Worm (Caenorhabditis elegans) whole organism, L4 larva: ENCODE data around the gene C34C6.9.

ENCODE experiments used
- F49E8.2 ChIP-seq: sonication (generic microtip); optimal IDR thresholded peaks from 2 replicates; lab custom pipeline; 2016; ENCODE audit warnings: missing compliant biosample characterization, mild to moderate bottlenecking, missing genetic modification characterization, borderline replicate concordance
- aha-1 ChIP-seq: fragments of 150-350 bp; peaks from one replicate; lab custom pipeline; 2014; ENCODE audit warnings: missing biosample characterization, missing genetic modification characterization
- daf-16 ChIP-seq, 3 experiments: sonication (generic microtip); optimal IDR thresholded peaks; 2 replicates each; lab custom pipeline; 2016 to 2017; ENCODE audit warnings: missing genetic modification characterization in 3 of 3, missing genetic modification reagents in 3 of 3, mild to moderate bottlenecking in 2 of 3, missing compliant biosample characterization in 2 of 3, missing biosample characterization in 1 of 3, moderate library complexity in 1 of 3
- dmd-6 ChIP-seq: fragments of 200-800 bp; sonication (Bioruptor generic); IDR thresholded peaks from 2 replicates; pipeline ENCODE4 v1.3.6; 2022; ENCODE audit warnings: missing genetic modification reagents, missing genetic modification characterization, missing compliant biosample characterization
- dpl-1 ChIP-seq: fragments of 150-350 bp; optimal IDR thresholded peaks from 2 replicates; lab custom pipeline; 2014; ENCODE audit warnings: missing biosample characterization, missing genetic modification reagents, missing genetic modification characterization
- duxl-1 ChIP-seq: sonication (generic microtip); optimal IDR thresholded peaks from 2 replicates; lab custom pipeline; 2016; ENCODE audit warnings: mild to moderate bottlenecking, missing genetic modification characterization, moderate library complexity, missing compliant biosample characterization; ENCODE audit not compliant: poor library complexity
- dve-1 ChIP-seq: sonication (generic microtip); optimal IDR thresholded peaks from 2 replicates; lab custom pipeline; 2017; ENCODE audit warnings: antibody characterized with exemption, mild to moderate bottlenecking, missing genetic modification characterization, missing compliant biosample characterization; ENCODE audit not compliant: insufficient read depth
- hlh-11 ChIP-seq: fragments of 200-800 bp; sonication (Bioruptor generic); optimal IDR thresholded peaks from 2 replicates; lab custom pipeline; 2018; ENCODE audit warnings: mild to moderate bottlenecking, missing genetic modification characterization, missing compliant biosample characterization
- lin-38 ChIP-seq: fragments of 200-800 bp; sonication (Bioruptor generic); IDR thresholded peaks from 2 replicates; pipeline ENCODE4 v1.3.6; 2022; ENCODE audit warnings: missing genetic modification reagents, missing genetic modification characterization, missing compliant biosample characterization
- lsy-2 ChIP-seq, 2 experiments: fragments of 150-350 bp in 1 of 2; sonication (generic microtip) in 1 of 2; optimal IDR thresholded peaks; 2 replicates each; lab custom pipeline; 2014 to 2017; ENCODE audit warnings: missing biosample characterization in 2 of 2, missing genetic modification characterization in 2 of 2
- madf-9 ChIP-seq: fragments of 200-800 bp; sonication (Bioruptor generic); conservative IDR thresholded peaks from 2 replicates; pipeline ENCODE4 v1.3.6; 2022; ENCODE audit warnings: missing genetic modification reagents, missing genetic modification characterization, missing compliant biosample characterization
- mdt-29 ChIP-seq: fragments of 200-800 bp; sonication (Bioruptor generic); IDR thresholded peaks from 2 replicates; pipeline ENCODE4 v1.3.6; 2022; ENCODE audit warnings: missing genetic modification reagents, missing genetic modification characterization, missing compliant biosample characterization
- mep-1 ChIP-seq: fragments of 150-350 bp; sonication (generic microtip); optimal IDR thresholded peaks from 3 replicates; lab custom pipeline; 2014; ENCODE audit warnings: missing biosample characterization, missing genetic modification characterization
- mes-2 ChIP-seq: sonication (generic microtip); optimal IDR thresholded peaks from 2 replicates; lab custom pipeline; 2016; ENCODE audit warnings: missing genotype, mild to moderate bottlenecking, missing genetic modification characterization, missing compliant biosample characterization; ENCODE audit not compliant: poor library complexity, severe bottlenecking
- nhr-25 ChIP-seq: sonication (generic microtip); optimal IDR thresholded peaks from 2 replicates; lab custom pipeline; 2017; ENCODE audit warnings: missing genetic modification characterization, mild to moderate bottlenecking, missing compliant biosample characterization, antibody characterized with exemption, moderate library complexity, borderline replicate concordance; ENCODE audit not compliant: insufficient read depth
- nhr-6 ChIP-seq: fragments of 150-350 bp; optimal IDR thresholded peaks from 2 replicates; lab custom pipeline; 2014; ENCODE audit warnings: missing biosample characterization, missing genetic modification characterization
- pha-4 ChIP-seq, 2 experiments: fragments of 150-350 bp in 1 of 2; fragments of 200-800 bp in 1 of 2; sonication (Bioruptor generic) in 1 of 2; IDR thresholded peaks in 1 of 2; optimal IDR thresholded peaks in 1 of 2; 2 replicates each; pipeline versions ENCODE4 v1.3.6 to Lab custom; 2014 to 2022; ENCODE audit warnings: missing genetic modification characterization in 2 of 2, missing genetic modification reagents in 2 of 2, missing biosample characterization in 1 of 2, missing compliant biosample characterization in 1 of 2
- pqm-1 ChIP-seq: sonication (generic microtip); optimal IDR thresholded peaks from 2 replicates; lab custom pipeline; 2017; ENCODE audit warnings: missing biosample characterization, missing genetic modification characterization
- saeg-2 ChIP-seq: fragments of 200-800 bp; sonication (Bioruptor generic); IDR thresholded peaks from 2 replicates; pipeline ENCODE4 v1.3.6; 2022; ENCODE audit warnings: missing genetic modification reagents, missing genetic modification characterization, missing compliant biosample characterization
- sdz-12 ChIP-seq: fragments of 200-800 bp; sonication (Bioruptor generic); optimal IDR thresholded peaks from 2 replicates; lab custom pipeline; 2018; ENCODE audit warnings: mild to moderate bottlenecking, missing genetic modification characterization, missing compliant biosample characterization
- spr-1 ChIP-seq: sonication (generic microtip); optimal IDR thresholded peaks from 2 replicates; lab custom pipeline; 2016; ENCODE audit warnings: mild to moderate bottlenecking, missing genetic modification characterization, missing compliant biosample characterization
- tag-97 ChIP-seq: fragments of 200-800 bp; sonication (Bioruptor generic); IDR thresholded peaks from 2 replicates; pipeline ENCODE4 v1.3.6; 2022; ENCODE audit warnings: missing genetic modification characterization, missing compliant biosample characterization
- unc-130 ChIP-seq: sonication (generic microtip); optimal IDR thresholded peaks from 2 replicates; lab custom pipeline; 2016; ENCODE audit warnings: missing genetic modification reagents, missing genetic modification characterization, missing compliant biosample characterization
- unc-39 ChIP-seq: sonication (generic microtip); optimal IDR thresholded peaks from 2 replicates; lab custom pipeline; 2017; ENCODE audit warnings: missing biosample characterization, missing genetic modification characterization
- unc-62 ChIP-seq, 3 experiments: fragments of 150-350 bp in 1 of 3; sonication (generic microtip); optimal IDR thresholded peaks in 2 of 3; peaks in 1 of 3; 1 replicate in 1 of 3; 2 replicates in 2 of 3; lab custom pipeline; 2014 to 2017; ENCODE audit warnings: missing biosample characterization in 3 of 3, missing genetic modification characterization in 3 of 3, missing genetic modification reagents in 3 of 3, missing genotype in 1 of 3
- zag-1 ChIP-seq: fragments of 150-350 bp; optimal IDR thresholded peaks from 2 replicates; lab custom pipeline; 2014; ENCODE audit warnings: missing biosample characterization, missing genetic modification characterization
- zip-2 ChIP-seq: fragments of 150-350 bp; optimal IDR thresholded peaks from 2 replicates; lab custom pipeline; 2014; ENCODE audit warnings: missing biosample characterization, missing genetic modification characterization

The C34C6.9 gene

DNA sequence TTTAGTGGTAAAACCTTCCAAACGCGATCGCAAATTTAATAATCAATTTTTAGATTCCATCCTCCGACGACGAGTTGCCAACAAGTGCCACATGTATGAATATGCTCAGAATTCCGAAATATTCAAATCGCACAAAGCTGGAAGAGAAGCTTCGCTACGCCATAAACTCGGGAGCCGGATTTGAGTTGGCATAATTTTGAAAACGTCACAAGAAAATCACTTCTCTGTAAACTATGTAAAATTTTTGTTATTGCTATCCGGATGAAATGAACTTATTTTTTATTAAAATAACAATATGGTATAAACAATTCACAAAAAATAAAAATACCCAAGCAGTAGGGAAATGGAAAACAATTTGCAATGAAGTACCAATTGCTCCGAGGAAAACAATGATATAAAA, 16.9 kb upstream of the C34C6.9 start (continued):
- TF ChIP-seq F49E8.2 (no peak), dpl-1 (GFP tag; lab: Kevin White, UChicago) (no peak)

DNA sequence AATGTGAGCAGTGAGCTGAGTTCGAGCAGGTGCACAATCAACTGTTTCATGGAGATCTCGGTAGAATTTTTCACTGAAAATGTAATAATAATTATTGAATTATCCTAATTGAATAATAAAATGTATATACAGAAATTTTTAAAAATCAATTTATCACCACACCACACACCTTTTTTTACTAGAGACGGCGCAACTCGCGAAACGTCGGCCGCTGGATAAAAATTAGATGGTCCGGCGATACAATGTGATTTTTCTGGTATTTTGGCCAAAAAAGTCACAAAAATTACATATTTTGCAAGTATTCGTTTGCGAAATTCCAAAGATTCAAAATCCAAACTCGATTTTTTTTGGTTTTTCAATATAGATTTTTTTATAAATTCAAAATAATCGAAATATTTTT, 14.9 kb upstream of the C34C6.9 start:
- peak; percentile 25; the same call in 1 of the 2 replicates for TF ChIP-seq lin-38 (GFP tag; lab: Robert Waterston, UW)
- no peak for TF ChIP-seq nhr-6

DNA sequence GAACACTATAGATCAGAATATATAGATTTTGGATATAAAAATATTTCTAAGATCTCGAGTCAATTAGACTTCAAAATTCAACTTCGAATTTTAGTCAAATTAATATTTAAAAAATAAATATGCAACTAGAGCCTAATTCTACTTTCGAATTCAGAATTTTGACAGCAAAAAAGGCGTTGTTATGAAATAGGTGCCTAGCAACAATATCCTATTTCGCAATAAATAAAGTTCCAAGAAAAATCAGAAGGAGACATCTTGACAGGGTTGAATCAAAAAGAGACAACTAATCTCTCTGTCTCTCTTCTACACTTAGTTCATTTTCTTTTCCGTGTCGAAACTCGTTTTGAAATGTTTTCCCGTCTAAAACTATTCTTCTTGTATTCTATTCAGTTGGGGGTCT, 10.4 kb upstream of the C34C6.9 start:
- TF ChIP-seq madf-9 = no peak
- TF ChIP-seq unc-62 (GFP tag; optimal IDR thresholded peaks at IDR 0.05 in 1 of 2; lab: Kevin White, UChicago) = peak in 1 of 2 experiments; percentile 88
- no peak for TF ChIP-seq unc-62 (tag; optimal IDR thresholded peaks at IDR 0.05; lab: Kevin White, UChicago)
- TF ChIP-seq, all 104 proteins: peak for 1

DNA sequence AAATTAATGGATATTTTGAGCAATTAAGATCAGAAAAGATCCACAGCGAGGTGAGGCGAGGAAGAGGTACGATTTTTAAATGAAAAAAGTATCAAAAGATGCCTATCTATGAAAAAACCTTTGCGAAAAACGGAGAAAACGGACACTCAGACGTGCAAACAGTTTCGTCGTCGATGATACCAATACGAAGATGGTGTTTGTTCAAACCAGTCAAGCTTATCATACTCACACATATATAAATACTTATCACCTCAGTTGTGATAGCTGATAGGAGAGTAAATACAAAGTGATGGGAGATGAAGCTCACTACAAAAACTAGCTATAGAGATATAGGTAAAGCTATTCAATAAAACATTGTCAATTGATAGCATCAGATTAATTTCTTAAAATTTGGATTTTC, 5.9 kb upstream of the C34C6.9 start:
- TF ChIP-seq zag-1 (tag; lab: Kevin White, UChicago) = no peak
- no peak for TF ChIP-seq aha-1 (tag; lab: Kevin White, UChicago)
- no peak for TF ChIP-seq spr-1 (tag; lab: Kevin White, UChicago)
- peak; percentile 40 for TF ChIP-seq pqm-1 (tag; lab: Kevin White, UChicago)
- no peak for TF ChIP-seq tag-97
- no peak for TF ChIP-seq unc-130 (GFP tag; lab: Kevin White, UChicago)
- no peak for TF ChIP-seq unc-39
- no peak for TF ChIP-seq daf-16 (GFP tag; optimal IDR thresholded peaks at IDR 0.05; lab: Kevin White, UChicago)
- peak; percentile 65 for TF ChIP-seq daf-16 (tag; optimal IDR thresholded peaks at IDR 0.05; lab: Kevin White, UChicago)
- TF ChIP-seq duxl-1 = no peak
- peak; percentile 2 for TF ChIP-seq hlh-11 (tag; lab: Kevin White, UChicago)
- TF ChIP-seq zip-2 (tag; lab: Kevin White, UChicago) = no peak
- peak; percentile 38 for TF ChIP-seq dve-1 (tag; lab: Kevin White, UChicago)

DNA sequence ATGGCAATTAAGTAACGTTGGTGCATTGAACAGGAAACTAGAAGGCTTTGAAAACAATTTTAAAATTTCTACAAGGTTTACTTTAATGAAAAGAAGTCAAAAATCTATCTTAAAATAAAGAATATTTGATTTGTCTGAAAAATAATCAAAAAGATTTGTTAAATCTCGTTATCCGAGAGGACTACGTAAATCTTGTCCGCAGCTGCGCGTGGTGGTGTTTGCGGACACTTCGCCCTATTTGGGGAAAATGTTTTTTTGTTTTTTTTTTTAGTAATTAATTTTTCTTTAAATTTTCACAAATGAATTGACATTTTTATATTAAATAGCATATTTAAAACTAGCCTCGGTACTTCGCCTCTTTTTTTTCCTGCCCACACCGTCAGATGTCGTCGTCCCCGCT, 1.8 kb upstream of the C34C6.9 start:
- TF ChIP-seq dmd-6 (GFP tag; lab: Robert Waterston, UW) = 0 out of 2 replicates have a peak, but pooled peaks have one; percentile 25
- TF ChIP-seq dve-1 (tag; lab: Kevin White, UChicago) = peak; percentile 13
- TF ChIP-seq dpl-1 (GFP tag; lab: Kevin White, UChicago) = peak; percentile 22
- peak; percentile 79 for TF ChIP-seq mes-2
- TF ChIP-seq aha-1 (tag; lab: Kevin White, UChicago) = peak; percentile 8
- TF ChIP-seq mep-1 (tag; lab: Kevin White, UChicago) = peak; percentile 66
- TF ChIP-seq pha-4 (GFP tag; IDR thresholded peaks at IDR 0.05; lab: Robert Waterston, UW) = no peak
- no peak for TF ChIP-seq pha-4 (tag; optimal IDR thresholded peaks at IDR 0.05; lab: Kevin White, UChicago)
- no peak for TF ChIP-seq mdt-29
- peak in 1 of 2 experiments; percentile 81 for TF ChIP-seq lsy-2 (tag; optimal IDR thresholded peaks at IDR 0.05; lab: Kevin White, UChicago)
- no peak for TF ChIP-seq sdz-12 (GFP tag; lab: Kevin White, UChicago)
- TF ChIP-seq lin-38 (GFP tag; lab: Robert Waterston, UW) = no peak

DNA sequence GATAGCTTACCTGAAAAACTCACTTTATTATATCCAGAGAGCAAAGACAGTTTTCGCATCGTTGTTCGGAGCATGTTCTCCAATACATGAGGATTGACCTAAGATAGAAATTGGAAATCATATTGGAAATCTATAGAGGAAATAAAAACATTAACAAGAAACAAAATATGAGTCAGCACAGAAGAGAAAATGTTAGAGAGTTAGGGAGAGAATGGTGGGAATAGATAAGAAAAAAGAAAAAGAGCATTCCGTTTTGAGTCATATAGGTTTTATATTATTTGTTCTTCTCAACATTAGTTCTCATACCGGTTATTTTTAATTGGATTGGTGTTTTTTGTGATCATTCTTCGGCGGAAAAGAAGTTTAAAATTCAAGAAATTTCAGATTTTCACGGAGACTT, 899 bp upstream of the C34C6.9 start, which contains the start of gene hgap-2:
Gene hgap-2, minus strand, starts transcription at position 101 of the 400 bp plus-strand sequence.
- TF ChIP-seq nhr-6 (peak; percentile 25), saeg-2 (GFP tag; lab: Robert Waterston, UW) (no peak)

DNA sequence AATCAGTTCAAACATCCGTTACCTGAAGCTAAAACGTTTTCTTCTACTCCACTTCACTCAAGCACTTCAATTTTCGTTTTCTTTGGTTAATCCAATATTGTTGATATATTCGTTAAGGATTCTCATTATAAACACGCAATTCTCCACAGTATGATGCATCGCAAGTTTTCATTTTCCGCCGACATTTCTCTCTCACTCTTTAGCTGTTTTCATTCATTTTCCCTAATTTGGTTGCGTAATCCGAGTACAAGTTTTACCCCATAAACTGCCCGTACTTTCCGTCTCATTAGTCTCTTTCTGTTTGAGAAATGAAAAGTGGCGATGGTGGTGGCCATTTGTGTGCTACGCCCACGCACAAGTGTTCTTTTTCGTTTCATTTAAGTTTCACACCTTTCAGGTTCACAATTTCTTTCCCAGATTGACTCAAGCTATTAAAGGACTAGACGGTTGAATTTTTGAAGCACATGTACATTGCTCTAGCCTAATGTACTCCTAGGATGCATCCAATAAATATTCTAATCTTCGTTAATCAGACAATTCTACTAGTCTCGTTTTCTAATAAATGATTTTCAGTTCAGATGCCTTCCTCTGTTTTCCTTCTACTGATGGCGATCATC, 5.7 kb downstream of the C34C6.9 start, which contains the start of gene C34C6.3:
Gene C34C6.3, plus strand, starts transcription at position 567 of the 617 bp plus-strand sequence.
- TF ChIP-seq nhr-25 (tag; lab: Kevin White, UChicago) (no peak), unc-62 (GFP tag; optimal IDR thresholded peaks at IDR 0.05 in 1 of 2; lab: Kevin White, UChicago) (peak in 1 of 2 experiments; percentile 34), unc-62 (tag; optimal IDR thresholded peaks at IDR 0.05; lab: Kevin White, UChicago) (no peak)
